Worm (Caenorhabditis elegans): ENCODE data around the gene str-106.

The str-106 gene

ce11 chrV:16142371-16142770 lies 38.1 kb upstream of the str-106 start, which contains the start of gene fbxa-18:
Gene fbxa-18, plus strand, starts transcription at chrV:16142671.
- no peak for TF ChIP-seq hmbx-1 (tag; optimal IDR thresholded peaks at IDR 0.05)
- TF ChIP-seq ceh-36 (tag; optimal IDR thresholded peaks at IDR 0.05): no peak
- TF ChIP-seq flt-1 (GFP tag; IDR thresholded peaks at IDR 0.05): no peak
- TF ChIP-seq hnd-1 (tag; optimal IDR thresholded peaks at IDR 0.05): no peak
- TF ChIP-seq aly-1 (tag; optimal IDR thresholded peaks at IDR 0.05): no peak
- TF ChIP-seq pes-1 (GFP tag; IDR thresholded peaks at IDR 0.05): no peak
- no peak for TF ChIP-seq ets-7 (tag; optimal IDR thresholded peaks at IDR 0.05)
- TF ChIP-seq scrt-1 (GFP tag; IDR thresholded peaks at IDR 0.05): no peak
- no peak for TF ChIP-seq B0310.2 (tag; optimal IDR thresholded peaks at IDR 0.05)
- TF ChIP-seq tbx-11 (GFP tag; IDR thresholded peaks at IDR 0.05): no peak
- TF ChIP-seq tra-4 (tag; optimal IDR thresholded peaks at IDR 0.05): no peak
- TF ChIP-seq F13C5.2 (tag; optimal IDR thresholded peaks at IDR 0.05): no peak
- TF ChIP-seq ama-1 (optimal IDR thresholded peaks at IDR 0.05): no peak
- no peak for TF ChIP-seq sea-1 (GFP tag; conservative IDR thresholded peaks at IDR 0.05)
- TF ChIP-seq tbx-37 (GFP tag; conservative IDR thresholded peaks at IDR 0.05): no peak
- TF ChIP-seq hmg-4 (GFP tag; optimal IDR thresholded peaks at IDR 0.05): no peak
- TF ChIP-seq ceh-13 (GFP tag; optimal IDR thresholded peaks at IDR 0.05): no peak

ce11 chrV:16143066-16143581 lies 37.3 kb upstream of the str-106 start, which contains the start of gene fbxa-88:
Gene fbxa-88, minus strand, starts transcription at chrV:16143116.
- no peak for TF ChIP-seq F13C5.2 (tag; optimal IDR thresholded peaks at IDR 0.05)
- no peak for TF ChIP-seq ets-7 (tag; optimal IDR thresholded peaks at IDR 0.05)
- no peak for TF ChIP-seq aly-1 (tag; optimal IDR thresholded peaks at IDR 0.05)
- no peak for TF ChIP-seq ceh-36 (tag; optimal IDR thresholded peaks at IDR 0.05)
- no peak for TF ChIP-seq tbx-11 (GFP tag; IDR thresholded peaks at IDR 0.05)
- TF ChIP-seq flt-1 (GFP tag; IDR thresholded peaks at IDR 0.05): no peak
- TF ChIP-seq hmbx-1 (tag; optimal IDR thresholded peaks at IDR 0.05): no peak
- TF ChIP-seq sea-1 (GFP tag; conservative IDR thresholded peaks at IDR 0.05): no peak
- TF ChIP-seq scrt-1 (GFP tag; IDR thresholded peaks at IDR 0.05): no peak
- TF ChIP-seq hnd-1 (tag; optimal IDR thresholded peaks at IDR 0.05): no peak
- TF ChIP-seq tbx-37 (GFP tag; conservative IDR thresholded peaks at IDR 0.05): no peak
- TF ChIP-seq ama-1 (optimal IDR thresholded peaks at IDR 0.05): no peak
- no peak for TF ChIP-seq B0310.2 (tag; optimal IDR thresholded peaks at IDR 0.05)

DNA sequence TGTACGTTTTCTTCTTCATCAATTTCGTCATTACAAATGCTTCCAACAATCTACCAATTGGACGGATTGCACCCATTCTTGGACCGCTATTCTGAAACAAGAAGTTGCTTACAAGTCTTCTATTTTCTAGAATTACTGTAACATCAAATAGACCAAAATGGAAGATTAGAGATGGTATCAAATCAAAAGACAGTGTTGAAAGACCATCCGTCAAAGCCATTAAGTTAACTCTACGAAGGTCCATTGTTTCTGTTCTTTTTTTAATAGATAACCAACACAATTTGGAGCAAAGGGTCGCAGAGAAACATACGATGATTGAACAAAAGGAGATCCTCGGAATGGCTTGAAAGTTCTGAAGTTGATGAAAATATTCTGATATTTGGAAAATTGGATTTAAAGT lies 35.4 kb upstream of the str-106 start:
- TF ChIP-seq pes-1 (GFP tag; IDR thresholded peaks at IDR 0.05): no peak
- TF ChIP-seq scrt-1 (GFP tag; IDR thresholded peaks at IDR 0.05): no peak
- TF ChIP-seq sea-1 (GFP tag; conservative IDR thresholded peaks at IDR 0.05): no peak
- TF ChIP-seq B0310.2 (tag; optimal IDR thresholded peaks at IDR 0.05): no peak
- no peak for TF ChIP-seq ama-1 (optimal IDR thresholded peaks at IDR 0.05)

- no peak for TF ChIP-seq pes-1 (GFP tag; IDR thresholded peaks at IDR 0.05)
Measured at ce11 chrV:16148805-16149204, 31.6 kb upstream of the str-106 start, which contains the start of gene F10A3.4. Gene F10A3.4, plus strand, starts transcription at chrV:16149105.

DNA sequence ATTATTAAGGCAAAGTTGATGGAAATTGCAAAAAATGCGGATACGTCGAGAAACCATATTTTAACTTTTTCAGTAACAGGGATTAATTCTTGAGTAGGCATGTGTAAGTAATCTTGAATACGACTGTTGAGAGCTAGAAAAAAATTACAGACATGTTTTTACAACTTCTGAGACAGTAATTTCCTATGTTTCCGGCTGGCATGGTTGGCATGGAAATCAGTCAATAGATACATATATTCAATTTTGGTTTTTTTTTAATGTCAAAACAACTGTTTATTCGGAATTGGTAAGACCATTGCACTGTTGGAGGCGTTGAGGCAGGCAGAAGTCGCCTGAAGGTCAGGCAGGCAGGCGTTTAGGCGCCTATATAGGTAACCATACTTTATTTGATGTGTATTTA lies 27.1 kb upstream of the str-106 start, which contains the start of gene str-254:
Gene str-254 (minus strand): TSS at position 101 of the 400 bp plus-strand sequence.
- TF ChIP-seq sea-1 (GFP tag; conservative IDR thresholded peaks at IDR 0.05) (no peak), tbx-37 (GFP tag; conservative IDR thresholded peaks at IDR 0.05) (no peak), ceh-36 (tag; optimal IDR thresholded peaks at IDR 0.05) (no peak), tbx-11 (GFP tag; IDR thresholded peaks at IDR 0.05) (no peak), aly-1 (tag; optimal IDR thresholded peaks at IDR 0.05) (no peak), ets-7 (tag; optimal IDR thresholded peaks at IDR 0.05) (no peak), F13C5.2 (tag; optimal IDR thresholded peaks at IDR 0.05) (no peak), flt-1 (GFP tag; IDR thresholded peaks at IDR 0.05) (no peak), hmg-4 (GFP tag; optimal IDR thresholded peaks at IDR 0.05) (no peak), ceh-13 (GFP tag; optimal IDR thresholded peaks at IDR 0.05) (no peak), B0310.2 (tag; optimal IDR thresholded peaks at IDR 0.05) (no peak), tra-4 (tag; optimal IDR thresholded peaks at IDR 0.05) (no peak), hmbx-1 (tag; optimal IDR thresholded peaks at IDR 0.05) (no peak), scrt-1 (GFP tag; IDR thresholded peaks at IDR 0.05) (no peak), ama-1 (optimal IDR thresholded peaks at IDR 0.05) (no peak), hnd-1 (tag; optimal IDR thresholded peaks at IDR 0.05) (no peak), pes-1 (GFP tag; IDR thresholded peaks at IDR 0.05) (no peak)

- TF ChIP-seq sea-1 (GFP tag; conservative IDR thresholded peaks at IDR 0.05) (no peak), flt-1 (GFP tag; IDR thresholded peaks at IDR 0.05) (no peak), scrt-1 (GFP tag; IDR thresholded peaks at IDR 0.05) (no peak), hmg-4 (GFP tag; optimal IDR thresholded peaks at IDR 0.05) (no peak), B0310.2 (tag; optimal IDR thresholded peaks at IDR 0.05) (no peak), tbx-11 (GFP tag; IDR thresholded peaks at IDR 0.05) (no peak), ama-1 (optimal IDR thresholded peaks at IDR 0.05) (no peak), ceh-36 (tag; optimal IDR thresholded peaks at IDR 0.05) (no peak), F13C5.2 (tag; optimal IDR thresholded peaks at IDR 0.05) (no peak)
Measured at ce11 chrV:16155111-16155510, 25.3 kb upstream of the str-106 start, which contains the start of gene str-97. Gene str-97, minus strand, starts transcription at chrV:16155211.

ce11 chrV:16158391-16158790 lies 22.1 kb upstream of the str-106 start, which contains the start of gene str-99:
Gene str-99, minus strand, starts transcription at chrV:16158491.
- no peak for TF ChIP-seq aly-1 (tag; optimal IDR thresholded peaks at IDR 0.05)
- TF ChIP-seq pes-1 (GFP tag; IDR thresholded peaks at IDR 0.05): no peak
- no peak for TF ChIP-seq tra-4 (tag; optimal IDR thresholded peaks at IDR 0.05)
- no peak for TF ChIP-seq ets-7 (tag; optimal IDR thresholded peaks at IDR 0.05)
- TF ChIP-seq sea-1 (GFP tag; conservative IDR thresholded peaks at IDR 0.05): no peak
- no peak for TF ChIP-seq ceh-36 (tag; optimal IDR thresholded peaks at IDR 0.05)
- TF ChIP-seq hnd-1 (tag; optimal IDR thresholded peaks at IDR 0.05): no peak
- no peak for TF ChIP-seq scrt-1 (GFP tag; IDR thresholded peaks at IDR 0.05)

ce11 chrV:16159594-16159993 lies 20.9 kb upstream of the str-106 start, which contains the start of gene F10A3.17:
Gene F10A3.17, minus strand, starts transcription at chrV:16159694.
- TF ChIP-seq hmbx-1 (tag; optimal IDR thresholded peaks at IDR 0.05): no peak
- TF ChIP-seq tra-4 (tag; optimal IDR thresholded peaks at IDR 0.05): no peak
- TF ChIP-seq tbx-11 (GFP tag; IDR thresholded peaks at IDR 0.05): no peak
- no peak for TF ChIP-seq aly-1 (tag; optimal IDR thresholded peaks at IDR 0.05)
- TF ChIP-seq ama-1 (optimal IDR thresholded peaks at IDR 0.05): no peak
- TF ChIP-seq hmg-4 (GFP tag; optimal IDR thresholded peaks at IDR 0.05): no peak
- TF ChIP-seq hnd-1 (tag; optimal IDR thresholded peaks at IDR 0.05): no peak
- TF ChIP-seq scrt-1 (GFP tag; IDR thresholded peaks at IDR 0.05): no peak
- TF ChIP-seq sea-1 (GFP tag; conservative IDR thresholded peaks at IDR 0.05): no peak
- no peak for TF ChIP-seq ets-7 (tag; optimal IDR thresholded peaks at IDR 0.05)
- TF ChIP-seq ceh-36 (tag; optimal IDR thresholded peaks at IDR 0.05): no peak
- TF ChIP-seq F13C5.2 (tag; optimal IDR thresholded peaks at IDR 0.05): no peak
- TF ChIP-seq tbx-37 (GFP tag; conservative IDR thresholded peaks at IDR 0.05): no peak
- TF ChIP-seq ceh-13 (GFP tag; optimal IDR thresholded peaks at IDR 0.05): no peak
- TF ChIP-seq B0310.2 (tag; optimal IDR thresholded peaks at IDR 0.05): no peak
- TF ChIP-seq pes-1 (GFP tag; IDR thresholded peaks at IDR 0.05): no peak
- TF ChIP-seq flt-1 (GFP tag; IDR thresholded peaks at IDR 0.05): no peak

Data from whole organism, early embryonic.